Worm (Caenorhabditis elegans): ENCODE results near the gene ent-4.

DNA sequence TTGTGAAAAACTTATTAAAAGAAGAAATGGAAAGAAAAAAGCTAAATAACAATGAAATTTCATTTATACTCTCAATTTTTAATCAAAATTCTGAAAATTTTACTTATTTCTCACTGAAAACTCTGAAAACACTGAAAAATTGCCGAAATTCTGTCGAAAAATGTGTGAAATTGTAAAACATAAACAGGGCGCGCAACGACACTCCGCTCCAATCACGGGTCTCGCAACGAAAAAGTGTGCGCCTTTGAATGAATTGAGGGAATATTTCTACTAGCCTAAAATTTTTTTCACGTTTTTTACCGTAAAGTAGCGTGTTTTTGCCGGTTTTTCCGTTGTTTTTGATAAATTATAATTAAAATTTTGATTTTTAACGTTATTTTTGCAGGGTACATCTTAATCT is 50.8 kb downstream of the ent-4 start, which contains the start of gene rpl-18:
- no peak for TF ChIP-seq klf-2 (GFP tag; conservative IDR thresholded peaks at IDR 0.05)
- no peak for TF ChIP-seq med-1 (GFP tag; optimal IDR thresholded peaks at IDR 0.05; ENCODE audit: insufficient read depth)
- no peak for TF ChIP-seq flt-1 (GFP tag; IDR thresholded peaks at IDR 0.05)
- TF ChIP-seq cog-1 (tag; optimal IDR thresholded peaks at IDR 0.05), result no peak
- TF ChIP-seq ztf-29 (GFP tag; IDR thresholded peaks at IDR 0.05), result no peak
- TF ChIP-seq tab-1 (GFP tag; IDR thresholded peaks at IDR 0.05), result no peak

All from whole organism, midembryonic.